Fruit fly (Drosophila melanogaster): Measurements from ENCODE around the gene Gyc89Db.

The Gyc89Db gene

dm6 chr3R:16500919-16501851 is 24.3 kb downstream of the Gyc89Db start, which contains the start of gene Decay (continued):
- TF ChIP-seq aop (GFP tag; IDR thresholded peaks at IDR 0.05): no peak
- TF ChIP-seq CrebB (tag; optimal IDR thresholded peaks at IDR 0.05): no peak
- TF ChIP-seq bigmax (GFP tag; optimal IDR thresholded peaks at IDR 0.05): no peak
- no peak for TF ChIP-seq ssp (GFP tag; IDR thresholded peaks at IDR 0.05)
- TF ChIP-seq CG7987 (GFP tag; optimal IDR thresholded peaks at IDR 0.05): no peak
- TF ChIP-seq CG33557 (GFP tag; optimal IDR thresholded peaks at IDR 0.05): no peak
- no peak for TF ChIP-seq al (GFP tag; IDR thresholded peaks at IDR 0.05)
- no peak for TF ChIP-seq pho (GFP tag; optimal IDR thresholded peaks at IDR 0.05)
- TF ChIP-seq trem (tag; optimal IDR thresholded peaks at IDR 0.05): no peak
- no peak for TF ChIP-seq CG3407 (GFP tag; optimal IDR thresholded peaks at IDR 0.05)
- no peak for TF ChIP-seq BEAF-32 (GFP tag; optimal IDR thresholded peaks at IDR 0.05)
- no peak for TF ChIP-seq CG6175 (GFP tag; IDR thresholded peaks at IDR 0.05)
- peak; percentile 89 for TF ChIP-seq sens (GFP tag)
- TF ChIP-seq CG12104 (GFP tag; optimal IDR thresholded peaks at IDR 0.05): no peak
- no peak for TF ChIP-seq dysf (GFP tag; IDR thresholded peaks at IDR 0.05)
- no peak for TF ChIP-seq luna (GFP tag; optimal IDR thresholded peaks at IDR 0.05)
- no peak for TF ChIP-seq Oli (tag; optimal IDR thresholded peaks at IDR 0.05)
- no peak for TF ChIP-seq jing (GFP tag; optimal IDR thresholded peaks at IDR 0.05)
- no peak for TF ChIP-seq CG7271 (tag; optimal IDR thresholded peaks at IDR 0.05)
- TF ChIP-seq CG13424 (tag; optimal IDR thresholded peaks at IDR 0.05): no peak
- no peak for TF ChIP-seq nerfin-1 (tag; optimal IDR thresholded peaks at IDR 0.05)
- TF ChIP-seq Sox102F (GFP tag; optimal IDR thresholded peaks at IDR 0.05): peak; percentile 30
- no peak for TF ChIP-seq cad (GFP tag; optimal IDR thresholded peaks at IDR 0.05)
- no peak for TF ChIP-seq TFAM (GFP tag; optimal IDR thresholded peaks at IDR 0.05)
- TF ChIP-seq fd3F (GFP tag; optimal IDR thresholded peaks at IDR 0.05): no peak
- no peak for TF ChIP-seq CG8089 (GFP tag; optimal IDR thresholded peaks at IDR 0.05)
- no peak for TF ChIP-seq CG5180 (GFP tag; optimal IDR thresholded peaks at IDR 0.05)
- TF ChIP-seq Ets97D (GFP tag; optimal IDR thresholded peaks at IDR 0.05): peak; percentile 41
- TF ChIP-seq stc (GFP tag; IDR thresholded peaks at IDR 0.05): no peak
- peak; percentile 18 for TF ChIP-seq Hsf (GFP tag; optimal IDR thresholded peaks at IDR 0.05)
- peak; percentile 16 for TF ChIP-seq CG11504 (tag; optimal IDR thresholded peaks at IDR 0.05)
- TF ChIP-seq abd-A (tag; optimal IDR thresholded peaks at IDR 0.05): no peak
- no peak for TF ChIP-seq ac (GFP tag; optimal IDR thresholded peaks at IDR 0.05)
- TF ChIP-seq prd (optimal IDR thresholded peaks at IDR 0.05): no peak
- TF ChIP-seq prd (GFP tag; IDR thresholded peaks at IDR 0.05): no peak
- no peak for TF ChIP-seq MBD-R2 (GFP tag; IDR thresholded peaks at IDR 0.05)
- peak in 1 of 2 experiments; percentile 19 for TF ChIP-seq Hr51 (GFP tag; optimal IDR thresholded peaks at IDR 0.05)
- peak in 1 of 2 experiments; percentile 13 for TF ChIP-seq bsh (GFP tag; optimal IDR thresholded peaks at IDR 0.05)
- TF ChIP-seq Eip74EF (GFP tag; optimal IDR thresholded peaks at IDR 0.05): no peak
- no peak for TF ChIP-seq odd (GFP tag; optimal IDR thresholded peaks at IDR 0.05)
- TF ChIP-seq CG3281 (GFP tag; optimal IDR thresholded peaks at IDR 0.05): no peak

Data from whole organism, embryonic.